Fruit fly (Drosophila melanogaster) whole organism, embryonic: ENCODE results near the gene Bhmt.

Experiments
- Antp ChIP-seq: fragments of 200-800 bp; sonication (Bioruptor generic); optimal IDR thresholded peaks from 3 replicates; lab custom pipeline; 2016; ENCODE audit warnings: missing biosample characterization, missing genetic modification characterization
- Atf-2 ChIP-seq: fragments of 200-800 bp; sonication (Bioruptor generic); optimal IDR thresholded peaks from 2 replicates; lab custom pipeline; 2016; ENCODE audit warnings: missing biosample characterization, missing genetic modification characterization
- CG10431 ChIP-seq: fragments of 200-800 bp; sonication (Bioruptor generic); optimal IDR thresholded peaks from 3 replicates; lab custom pipeline; 2018; ENCODE audit warnings: missing biosample characterization, mild to moderate bottlenecking, missing genetic modification characterization
- CG10959 ChIP-seq: fragments of 200-800 bp; sonication (Bioruptor generic); IDR thresholded peaks from 2 replicates; pipeline ENCODE4 v1.3.6; 2022; ENCODE audit warnings: missing biosample characterization, missing genetic modification characterization
- CG12104 ChIP-seq: fragments of 200-800 bp; sonication (Bioruptor generic); optimal IDR thresholded peaks from 3 replicates; lab custom pipeline; 2016; ENCODE audit warnings: missing biosample characterization, missing genetic modification characterization
- CG12219 ChIP-seq: fragments of 200-800 bp; sonication (Bioruptor generic); optimal IDR thresholded peaks from 3 replicates; lab custom pipeline; 2018; ENCODE audit warnings: missing biosample characterization, mild to moderate bottlenecking, missing genetic modification characterization
- CG12744 ChIP-seq: fragments of 200-800 bp; sonication (Bioruptor generic); optimal IDR thresholded peaks from 2 replicates; lab custom pipeline; 2016; ENCODE audit warnings: missing biosample characterization, missing genetic modification characterization
- CG13296 ChIP-seq: fragments of 200-800 bp; sonication (Bioruptor generic); optimal IDR thresholded peaks from 3 replicates; lab custom pipeline; 2018; ENCODE audit warnings: missing biosample characterization, mild to moderate bottlenecking, missing genetic modification characterization
- CG1647 ChIP-seq: fragments of 200-800 bp; sonication (Bioruptor generic); optimal IDR thresholded peaks from 3 replicates; lab custom pipeline; 2016; ENCODE audit warnings: missing biosample characterization, missing genetic modification characterization
- CG17829 ChIP-seq: fragments of 200-800 bp; optimal IDR thresholded peaks from 2 replicates; lab custom pipeline; 2019; ENCODE audit warnings: missing biosample characterization, mild to moderate bottlenecking, missing genetic modification characterization, moderate library complexity
- CG2199 ChIP-seq: fragments of 200-800 bp; sonication (Bioruptor generic); IDR thresholded peaks from 3 replicates; pipeline ENCODE4 v1.3.6; 2022; ENCODE audit warnings: missing biosample characterization, missing genetic modification characterization
- CG2712 ChIP-seq: fragments of 200-800 bp; optimal IDR thresholded peaks from 3 replicates; lab custom pipeline; 2019; ENCODE audit warnings: missing biosample characterization, mild to moderate bottlenecking, missing genetic modification characterization, moderate library complexity
- CG2875 ChIP-seq: fragments of 200-800 bp; sonication (Bioruptor generic); optimal IDR thresholded peaks from 2 replicates; lab custom pipeline; 2017; ENCODE audit warnings: missing biosample characterization, mild to moderate bottlenecking, missing genetic modification characterization, missing genetic modification reagents
- CG30403 ChIP-seq: fragments of 200-800 bp; sonication (Bioruptor generic); optimal IDR thresholded peaks from 3 replicates; lab custom pipeline; 2016; ENCODE audit warnings: missing biosample characterization, missing genetic modification characterization
- CG31224 ChIP-seq: fragments of 200-800 bp; sonication (Bioruptor generic); IDR thresholded peaks from 2 replicates; pipeline ENCODE4 v1.3.6; 2022; ENCODE audit warnings: missing biosample characterization, missing genetic modification characterization
- CG7372 ChIP-seq: fragments of 200-800 bp; sonication (Bioruptor generic); IDR thresholded peaks from 2 replicates; pipeline ENCODE4 v1.3.6; 2022; ENCODE audit warnings: missing biosample characterization, missing genetic modification characterization
- CG7786 ChIP-seq: fragments of 200-800 bp; sonication (Bioruptor generic); optimal IDR thresholded peaks from 2 replicates; lab custom pipeline; 2016; ENCODE audit warnings: missing biosample characterization, missing genetic modification characterization
- CG8924 ChIP-seq: fragments of 200-800 bp; optimal IDR thresholded peaks from 3 replicates; lab custom pipeline; 2019; ENCODE audit warnings: missing biosample characterization, mild to moderate bottlenecking, missing genetic modification characterization, moderate library complexity
- CG9817 ChIP-seq: fragments of 200-800 bp; sonication (Bioruptor generic); optimal IDR thresholded peaks from 2 replicates; lab custom pipeline; 2018; ENCODE audit warnings: missing biosample characterization, mild to moderate bottlenecking, missing genetic modification characterization, moderate library complexity
- CHES-1-like ChIP-seq: fragments of 200-800 bp; sonication (Bioruptor generic); optimal IDR thresholded peaks from 2 replicates; lab custom pipeline; 2016; ENCODE audit warnings: missing biosample characterization, missing genetic modification characterization
- Chrac-16 ChIP-seq: fragments of 200-800 bp; sonication (Bioruptor generic); optimal IDR thresholded peaks from 3 replicates; lab custom pipeline; 2016; ENCODE audit warnings: missing biosample characterization, missing genetic modification characterization
- D19A ChIP-seq: fragments of 200-800 bp; optimal IDR thresholded peaks from 3 replicates; lab custom pipeline; 2019; ENCODE audit warnings: missing biosample characterization, mild to moderate bottlenecking, missing genetic modification characterization, moderate library complexity
- Drgx ChIP-seq: fragments of 200-800 bp; sonication (Bioruptor generic); IDR thresholded peaks from 2 replicates; pipeline ENCODE4 v1.3.6; 2022; ENCODE audit warnings: missing biosample characterization, missing genetic modification characterization
- E2f2 ChIP-seq: fragments of 200-800 bp; sonication (Bioruptor generic); IDR thresholded peaks from 2 replicates; pipeline ENCODE4 v1.3.6; 2022; ENCODE audit warnings: missing biosample characterization, missing genetic modification characterization
- Eip74EF ChIP-seq, 2 experiments: fragments of 200-800 bp in 1 of 2; fragments of >200 bp in 1 of 2; sonication (Bioruptor generic) in 1 of 2; optimal IDR thresholded peaks; 2 replicates each; lab custom pipeline; 2017 to 2019; ENCODE audit warnings: missing biosample characterization in 2 of 2, missing genetic modification characterization in 2 of 2, mild to moderate bottlenecking in 1 of 2, moderate library complexity in 1 of 2
- Ets97D ChIP-seq: fragments of 200-800 bp; sonication (Bioruptor generic); optimal IDR thresholded peaks from 3 replicates; lab custom pipeline; 2016; ENCODE audit warnings: missing biosample characterization, missing genetic modification characterization
- Gsc ChIP-seq: fragments of 200-800 bp; sonication (Bioruptor generic); IDR thresholded peaks from 2 replicates; pipeline ENCODE4 v1.3.6; 2022; ENCODE audit warnings: missing biosample characterization, missing genetic modification characterization
- Hey ChIP-seq: fragments of 200-800 bp; sonication (Bioruptor generic); optimal IDR thresholded peaks from 3 replicates; lab custom pipeline; 2018; ENCODE audit warnings: missing biosample characterization, mild to moderate bottlenecking, missing genetic modification characterization
- HmgZ ChIP-seq: fragments of 200-800 bp; sonication (Bioruptor generic); optimal IDR thresholded peaks from 2 replicates; lab custom pipeline; 2018; ENCODE audit warnings: missing biosample characterization, mild to moderate bottlenecking, missing genetic modification characterization
- Hmr ChIP-seq: fragments of 200-800 bp; sonication (Bioruptor generic); optimal IDR thresholded peaks from 3 replicates; lab custom pipeline; 2017; ENCODE audit warnings: mild to moderate bottlenecking, missing biosample characterization, missing genetic modification reagents, missing genetic modification characterization
- Max ChIP-seq: fragments of 200-800 bp; sonication (Bioruptor generic); optimal IDR thresholded peaks from 2 replicates; lab custom pipeline; 2016; ENCODE audit warnings: missing biosample characterization, mild to moderate bottlenecking, missing genetic modification characterization
- Ptx1 ChIP-seq: fragments of 200-800 bp; sonication (Bioruptor generic); IDR thresholded peaks from 2 replicates; pipeline ENCODE4 v1.3.6; 2022; ENCODE audit warnings: missing biosample characterization, missing genetic modification characterization
- Rx ChIP-seq: fragments of 200-800 bp; sonication (Bioruptor generic); IDR thresholded peaks from 2 replicates; pipeline ENCODE4 v1.3.6; 2022; ENCODE audit warnings: missing biosample characterization, missing genetic modification characterization
- Sox102F ChIP-seq: fragments of 200-800 bp; sonication (Bioruptor generic); optimal IDR thresholded peaks from 2 replicates; lab custom pipeline; 2018; ENCODE audit warnings: missing biosample characterization, mild to moderate bottlenecking, missing genetic modification characterization, moderate library complexity
- cas ChIP-seq: fragments of 200-800 bp; sonication (Bioruptor generic); IDR thresholded peaks from 2 replicates; pipeline ENCODE4 v1.3.6; 2022; ENCODE audit warnings: missing biosample characterization, missing genetic modification characterization
- dan ChIP-seq: fragments of 200-800 bp; sonication (Bioruptor generic); IDR thresholded peaks from 2 replicates; pipeline ENCODE4 v1.3.6; 2022; ENCODE audit warnings: missing biosample characterization, missing genetic modification characterization
- dm ChIP-seq: fragments of 200-800 bp; sonication (Bioruptor generic); optimal IDR thresholded peaks from 3 replicates; lab custom pipeline; 2016; ENCODE audit warnings: missing biosample characterization, missing genetic modification characterization
- emc ChIP-seq: fragments of 200-800 bp; sonication (Bioruptor generic); optimal IDR thresholded peaks from 2 replicates; lab custom pipeline; 2016; ENCODE audit warnings: missing biosample characterization, missing genetic modification characterization
- ewg ChIP-seq: fragments of 200-800 bp; sonication (Bioruptor generic); optimal IDR thresholded peaks from 3 replicates; lab custom pipeline; 2017; ENCODE audit warnings: mild to moderate bottlenecking, missing biosample characterization, missing genetic modification reagents, missing genetic modification characterization
- fd102C ChIP-seq: fragments of 200-800 bp; sonication (Bioruptor generic); optimal IDR thresholded peaks from 2 replicates; lab custom pipeline; 2018; ENCODE audit warnings: missing biosample characterization, mild to moderate bottlenecking, missing genetic modification characterization, moderate library complexity
- fu2 ChIP-seq: fragments of 200-800 bp; sonication (Bioruptor generic); optimal IDR thresholded peaks from 2 replicates; lab custom pipeline; 2016; ENCODE audit warnings: missing biosample characterization, missing genetic modification characterization
- gsb-n ChIP-seq: fragments of 200-800 bp; sonication (Bioruptor generic); optimal IDR thresholded peaks from 3 replicates; lab custom pipeline; 2018; ENCODE audit warnings: missing biosample characterization, mild to moderate bottlenecking, missing genetic modification characterization
- lmd ChIP-seq: fragments of 200-800 bp; sonication (Bioruptor generic); IDR thresholded peaks from 2 replicates; pipeline ENCODE4 v1.3.6; 2022; ENCODE audit warnings: missing biosample characterization, missing genetic modification characterization
- nerfin-1 ChIP-seq: fragments of 200-800 bp; sonication (Bioruptor generic); optimal IDR thresholded peaks from 3 replicates; lab custom pipeline; 2019; ENCODE audit warnings: missing biosample characterization, mild to moderate bottlenecking, missing genetic modification characterization, moderate library complexity
- psq ChIP-seq: fragments of 200-800 bp; sonication (Bioruptor generic); optimal IDR thresholded peaks from 2 replicates; lab custom pipeline; 2017; ENCODE audit warnings: missing biosample characterization, missing genetic modification characterization
- row ChIP-seq: fragments of 200-800 bp; sonication (Bioruptor generic); IDR thresholded peaks from 3 replicates; pipeline ENCODE4 v1.3.6; 2022; ENCODE audit warnings: missing biosample characterization, missing genetic modification characterization
- run ChIP-seq: fragments of 200-800 bp; sonication (Bioruptor generic); optimal IDR thresholded peaks from 3 replicates; lab custom pipeline; 2018; ENCODE audit warnings: missing biosample characterization, mild to moderate bottlenecking, missing genetic modification characterization
- scrt ChIP-seq: fragments of 200-800 bp; sonication (Bioruptor generic); optimal IDR thresholded peaks from 2 replicates; lab custom pipeline; 2018; ENCODE audit warnings: missing biosample characterization, mild to moderate bottlenecking, missing genetic modification characterization, moderate library complexity
- sim ChIP-seq: fragments of 200-800 bp; sonication (Bioruptor generic); IDR thresholded peaks from 2 replicates; pipeline ENCODE4 v1.3.6; 2022; ENCODE audit warnings: missing biosample characterization, missing genetic modification characterization
- stwl ChIP-seq: fragments of 200-800 bp; sonication (Bioruptor generic); optimal IDR thresholded peaks from 3 replicates; lab custom pipeline; 2018; ENCODE audit warnings: missing biosample characterization, mild to moderate bottlenecking, missing genetic modification characterization, moderate library complexity
- zfh2 ChIP-seq: fragments of 200-800 bp; sonication (Bioruptor generic); optimal IDR thresholded peaks from 2 replicates; lab custom pipeline; 2016; ENCODE audit warnings: missing biosample characterization, missing genetic modification characterization

Bhmt gene

dm6 chr2L:18948065-18948723, 8.9 kb downstream of the Bhmt start:
- TF ChIP-seq fu2 (GFP tag; lab: Kevin White, UChicago) (no peak), Sox102F (GFP tag; lab: Kevin White, UChicago) (peak; percentile 85), nerfin-1 (tag; lab: Kevin White, UChicago) (peak; percentile 52), Atf-2 (peak; percentile 39), Ptx1 (GFP tag; lab: Robert Waterston, UW) (peak; percentile 67), CG12219 (GFP tag; lab: Kevin White, UChicago) (peak; percentile 70), psq (peak; percentile 48), dan (GFP tag; lab: Robert Waterston, UW) (no peak), CG2712 (tag; lab: Kevin White, UChicago) (peak; percentile 90), CG7786 (peak; percentile 19), gsb-n (tag; lab: Kevin White, UChicago) (peak; percentile 78), CG13296 (GFP tag; lab: Kevin White, UChicago) (peak; percentile 49), CG17829 (tag; lab: Kevin White, UChicago) (peak; percentile 81), Eip74EF (GFP tag; optimal IDR thresholded peaks at IDR 0.05; lab: Kevin White, UChicago) (peak in 1 of 2 experiments; percentile 57), ewg (GFP tag; lab: Kevin White, UChicago) (peak; percentile 68), Max (no peak), CHES-1-like (GFP tag; lab: Kevin White, UChicago) (no peak), scrt (GFP tag; lab: Kevin White, UChicago) (no peak), run (tag; lab: Kevin White, UChicago) (peak; percentile 65), CG10431 (GFP tag; lab: Kevin White, UChicago) (peak; percentile 66), fd102C (GFP tag; lab: Kevin White, UChicago) (no peak), CG2199 (GFP tag; lab: Robert Waterston, UW) (no peak), cas (no peak), CG30403 (peak; percentile 77), Ets97D (GFP tag; lab: Kevin White, UChicago) (no peak), D19A (peak; percentile 99), row (GFP tag; lab: Robert Waterston, UW) (peak; percentile 80), CG31224 (GFP tag; lab: Robert Waterston, UW) (peak; percentile 96), Hmr (GFP tag; lab: Kevin White, UChicago) (peak; percentile 51), E2f2 (GFP tag; lab: Robert Waterston, UW) (no peak), emc (GFP tag; lab: Kevin White, UChicago) (no peak), CG10959 (GFP tag; lab: Robert Waterston, UW) (no peak), Hey (tag; lab: Kevin White, UChicago) (no peak), dm (GFP tag; lab: Kevin White, UChicago) (no peak), CG8924 (tag; lab: Kevin White, UChicago) (peak; percentile 87), sim (GFP tag; lab: Robert Waterston, UW) (no peak), Antp (GFP tag; lab: Kevin White, UChicago) (no peak), CG2875 (GFP tag; lab: Kevin White, UChicago) (peak; percentile 69), Drgx (GFP tag; lab: Robert Waterston, UW) (peak; percentile 66; the same call in 1 of the 2 replicates), Chrac-16 (GFP tag; lab: Kevin White, UChicago) (peak; percentile 54), Gsc (GFP tag; lab: Robert Waterston, UW) (no peak), HmgZ (peak; percentile 5), stwl (tag; lab: Kevin White, UChicago) (no peak), CG7372 (GFP tag; lab: Robert Waterston, UW) (0 out of 2 replicates have a peak, but pooled peaks have one; percentile 16), CG9817 (tag; lab: Kevin White, UChicago) (peak; percentile 38), CG12104 (GFP tag; lab: Kevin White, UChicago) (no peak), Rx (GFP tag; lab: Robert Waterston, UW) (no peak), lmd (GFP tag; lab: Robert Waterston, UW) (peak; percentile 66), CG12744 (GFP tag; lab: Kevin White, UChicago) (no peak), CG1647 (GFP tag; lab: Kevin White, UChicago) (no peak), zfh2 (GFP tag; lab: Kevin White, UChicago) (no peak)
